Fruit fly (Drosophila melanogaster) whole organism, embryonic: ENCODE results near the gene CG34434.

Experiments
- CG11696 ChIP-seq: fragments of 200-800 bp; sonication (Bioruptor generic); IDR thresholded peaks from 2 replicates; pipeline ENCODE4 v1.3.6; 2022; ENCODE audit warnings: missing biosample characterization, missing genetic modification characterization
- CG17361 ChIP-seq: fragments of 200-800 bp; sonication (Bioruptor generic); IDR thresholded peaks from 3 replicates; pipeline ENCODE4 v1.3.6; 2022; ENCODE audit warnings: missing biosample characterization, missing genetic modification characterization
- CG32767 ChIP-seq: fragments of 200-800 bp; sonication (Bioruptor generic); IDR thresholded peaks from 2 replicates; pipeline ENCODE4 v1.3.6; 2022; ENCODE audit warnings: missing biosample characterization, missing genetic modification characterization
- CG4360 ChIP-seq: fragments of 200-800 bp; sonication (Bioruptor generic); IDR thresholded peaks from 2 replicates; pipeline ENCODE4 v1.3.6; 2022; ENCODE audit warnings: missing biosample characterization, missing genetic modification characterization
- CG9876 ChIP-seq: fragments of 200-800 bp; sonication (Bioruptor generic); optimal IDR thresholded peaks from 2 replicates; lab custom pipeline; 2016; ENCODE audit warnings: missing biosample characterization, missing genetic modification characterization
- kay ChIP-seq: fragments of 200-800 bp; sonication (Bioruptor generic); optimal IDR thresholded peaks from 2 replicates; lab custom pipeline; 2016; ENCODE audit warnings: missing biosample characterization, missing genetic modification characterization
- sc ChIP-seq, 3 experiments: fragments of >200 bp in 2 of 3; fragments of 200-800 bp in 1 of 3; sonication (Bioruptor generic) in 1 of 3; optimal IDR thresholded peaks; 2 replicates in 2 of 3; 3 replicates in 1 of 3; lab custom pipeline; 2017; ENCODE audit warnings: mild to moderate bottlenecking in 1 of 3, missing biosample characterization in 1 of 3, missing genetic modification characterization in 1 of 3, missing genetic modification reagents in 1 of 3

DNA sequence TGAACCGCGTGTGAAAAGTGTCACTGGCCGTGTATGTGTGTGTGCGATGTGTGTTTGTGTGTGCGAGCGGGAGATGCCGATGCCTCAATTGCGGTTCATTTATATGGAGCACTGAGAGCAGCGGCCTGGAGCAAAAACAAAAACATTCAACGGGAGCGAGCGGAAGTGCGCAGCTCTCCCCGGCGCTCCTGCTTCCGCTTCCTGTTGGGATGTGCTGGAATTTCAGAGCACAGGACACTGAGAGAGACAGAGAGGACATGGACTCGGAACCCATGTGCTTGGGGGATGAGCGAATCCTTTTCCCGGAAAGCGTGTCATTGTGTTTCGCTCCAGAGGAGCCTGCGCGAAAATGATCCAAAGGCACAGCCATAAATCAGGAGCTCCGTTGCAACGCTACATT is 48.1 kb upstream of the CG34434 start:
- TF ChIP-seq CG32767 (GFP tag; lab: Robert Waterston, UW) (no peak), CG11696 (GFP tag; lab: Robert Waterston, UW) (no peak), kay (GFP tag; lab: Kevin White, UChicago) (no peak), CG4360 (GFP tag; lab: Robert Waterston, UW) (no peak), sc (optimal IDR thresholded peaks at IDR 0.05; lab: Kevin White, UChicago) (no peak), sc (GFP tag; optimal IDR thresholded peaks at IDR 0.05; lab: Kevin White, UChicago) (no peak), CG9876 (GFP tag; lab: Kevin White, UChicago) (no peak), CG17361 (GFP tag; lab: Robert Waterston, UW) (no peak)
